Worm (Caenorhabditis elegans) whole organism, L3 larva: ENCODE results near the gene T21B6.3.
A peak's percentile ranks its signal among the peaks of the same experiment; 100 is the strongest.

Experiments used
- R02D3.7 ChIP-seq: fragments of 150-350 bp; optimal IDR thresholded peaks from 2 replicates; lab custom pipeline; 2014; ENCODE audit warnings: missing biosample characterization, missing genetic modification characterization
- ZK546.5 ChIP-seq: sonication (generic microtip); optimal IDR thresholded peaks from 2 replicates; lab custom pipeline; 2017; ENCODE audit warnings: missing biosample characterization, missing genetic modification characterization
- aly-2 ChIP-seq: fragments of 150-350 bp; optimal IDR thresholded peaks from 2 replicates; lab custom pipeline; 2014; ENCODE audit warnings: missing biosample characterization, missing genetic modification characterization
- ama-1 ChIP-seq: fragments of 150-350 bp; optimal IDR thresholded peaks from 2 replicates; lab custom pipeline; 2018
- ceh-16 ChIP-seq: sonication (generic microtip); optimal IDR thresholded peaks from 2 replicates; lab custom pipeline; 2017; ENCODE audit warnings: missing biosample characterization, missing genetic modification characterization
- ceh-28 ChIP-seq: fragments of 150-350 bp; optimal IDR thresholded peaks from 2 replicates; lab custom pipeline; 2014; ENCODE audit warnings: missing biosample characterization, missing genetic modification reagents, missing genetic modification characterization
- ceh-82 ChIP-seq: fragments of 150-350 bp; optimal IDR thresholded peaks from 2 replicates; lab custom pipeline; 2014; ENCODE audit warnings: missing biosample characterization, missing genetic modification characterization
- ceh-9 ChIP-seq: sonication (generic microtip); optimal IDR thresholded peaks from 2 replicates; lab custom pipeline; 2018; ENCODE audit warnings: missing biosample characterization, missing genetic modification characterization
- daf-12 ChIP-seq: fragments of 150-350 bp; optimal IDR thresholded peaks from 2 replicates; lab custom pipeline; 2014; ENCODE audit warnings: missing biosample characterization, missing genetic modification reagents, missing genetic modification characterization
- egl-27 ChIP-seq: sonication (generic microtip); optimal IDR thresholded peaks from 4 replicates; lab custom pipeline; 2017; ENCODE audit warnings: missing biosample characterization, missing genetic modification reagents, missing genetic modification characterization
- egl-5 ChIP-seq: fragments of 150-350 bp; optimal IDR thresholded peaks from 2 replicates; lab custom pipeline; 2017; ENCODE audit warnings: missing biosample characterization, missing genetic modification reagents, missing genetic modification characterization, inconsistent platforms
- elt-1 ChIP-seq: fragments of 150-350 bp; optimal IDR thresholded peaks from 2 replicates; lab custom pipeline; 2014; ENCODE audit warnings: missing biosample characterization, missing genetic modification characterization
- elt-2 ChIP-seq: sonication (generic microtip); optimal IDR thresholded peaks from 2 replicates; lab custom pipeline; 2016; ENCODE audit warnings: missing genetic modification reagents, mild to moderate bottlenecking, missing genetic modification characterization, missing compliant biosample characterization
- elt-3 ChIP-seq, 3 experiments: fragments of 150-350 bp in 1 of 3; sonication (generic microtip) in 2 of 3; optimal IDR thresholded peaks; 2 replicates in 2 of 3; 4 replicates in 1 of 3; lab custom pipeline; 2014 to 2017; ENCODE audit warnings: missing biosample characterization in 3 of 3, missing genetic modification characterization in 3 of 3
- eor-1 ChIP-seq, 2 experiments: fragments of 150-350 bp; optimal IDR thresholded peaks; 2 replicates each; lab custom pipeline; 2014 to 2018; ENCODE audit warnings: missing biosample characterization in 2 of 2, missing genetic modification characterization in 2 of 2
- fkh-2 ChIP-seq: fragments of 150-350 bp; optimal IDR thresholded peaks from 2 replicates; lab custom pipeline; 2014; ENCODE audit warnings: missing biosample characterization, missing genetic modification reagents, missing genetic modification characterization
- fos-1 ChIP-seq: fragments of 150-350 bp; optimal IDR thresholded peaks from 2 replicates; lab custom pipeline; 2014; ENCODE audit warnings: missing biosample characterization, missing genetic modification characterization
- hmg-11 ChIP-seq: sonication (generic microtip); optimal IDR thresholded peaks from 2 replicates; lab custom pipeline; 2016; ENCODE audit warnings: missing genetic modification characterization, missing compliant biosample characterization
- lin-15B ChIP-seq: fragments of 150-350 bp; optimal IDR thresholded peaks from 2 replicates; lab custom pipeline; 2014; ENCODE audit warnings: missing biosample characterization, missing genetic modification characterization
- lin-39 ChIP-seq: fragments of 150-350 bp; optimal IDR thresholded peaks from 2 replicates; lab custom pipeline; 2018; ENCODE audit warnings: missing biosample characterization, missing genetic modification reagents, missing genetic modification characterization
- lsy-12 ChIP-seq: sonication (generic microtip); optimal IDR thresholded peaks from 2 replicates; lab custom pipeline; 2016; ENCODE audit warnings: mild to moderate bottlenecking, missing genetic modification characterization, missing compliant biosample characterization
- mdl-1 ChIP-seq: fragments of 150-350 bp; optimal IDR thresholded peaks from 2 replicates; lab custom pipeline; 2014; ENCODE audit warnings: missing biosample characterization, missing genetic modification characterization
- mml-1 ChIP-seq: fragments of 150-350 bp; sonication (generic microtip); optimal IDR thresholded peaks from 3 replicates; lab custom pipeline; 2014; ENCODE audit warnings: missing biosample characterization, missing genetic modification characterization
- nhr-11 ChIP-seq: fragments of 150-350 bp; optimal IDR thresholded peaks from 2 replicates; lab custom pipeline; 2014; ENCODE audit warnings: missing biosample characterization, missing genetic modification characterization
- nhr-237 ChIP-seq: fragments of 150-350 bp; optimal IDR thresholded peaks from 2 replicates; lab custom pipeline; 2014; ENCODE audit warnings: missing biosample characterization, missing genetic modification characterization
- nhr-28 ChIP-seq: fragments of 150-350 bp; optimal IDR thresholded peaks from 2 replicates; lab custom pipeline; 2014; ENCODE audit warnings: missing biosample characterization, missing genetic modification characterization
- nhr-43 ChIP-seq: sonication (generic microtip); optimal IDR thresholded peaks from 2 replicates; lab custom pipeline; 2016; ENCODE audit warnings: mild to moderate bottlenecking, missing genetic modification characterization, missing compliant biosample characterization; ENCODE audit not compliant: poor library complexity, severe bottlenecking
- nhr-76 ChIP-seq: fragments of 150-350 bp; sonication (generic microtip); optimal IDR thresholded peaks from 5 replicates; lab custom pipeline; 2014; ENCODE audit warnings: missing biosample characterization, missing genetic modification characterization
- nhr-77 ChIP-seq: fragments of 150-350 bp; optimal IDR thresholded peaks from 2 replicates; lab custom pipeline; 2014; ENCODE audit warnings: missing biosample characterization, missing genetic modification characterization
- pha-4 ChIP-seq: fragments of 150-350 bp; optimal IDR thresholded peaks from 2 replicates; lab custom pipeline; 2014; ENCODE audit warnings: missing biosample characterization, missing genetic modification reagents, missing genetic modification characterization
- pqm-1 ChIP-seq: fragments of 150-350 bp; optimal IDR thresholded peaks from 2 replicates; lab custom pipeline; 2017; ENCODE audit warnings: missing biosample characterization, missing genetic modification characterization, inconsistent platforms
- snpc-4 ChIP-seq: fragments of 150-350 bp; optimal IDR thresholded peaks from 2 replicates; lab custom pipeline; 2014; ENCODE audit warnings: missing biosample characterization, missing genetic modification characterization
- tbx-2 ChIP-seq: sonication (generic microtip); optimal IDR thresholded peaks from 2 replicates; lab custom pipeline; 2016; ENCODE audit warnings: mild to moderate bottlenecking, missing genetic modification characterization, missing compliant biosample characterization
- unc-39 ChIP-seq: sonication (generic microtip); optimal IDR thresholded peaks from 4 replicates; lab custom pipeline; 2017; ENCODE audit warnings: missing biosample characterization, missing genetic modification characterization
- unc-62 ChIP-seq: fragments of 150-350 bp; sonication (generic microtip); optimal IDR thresholded peaks from 4 replicates; lab custom pipeline; 2014; ENCODE audit warnings: missing biosample characterization, missing genetic modification reagents, missing genetic modification characterization
- zag-1 ChIP-seq: fragments of 150-350 bp; optimal IDR thresholded peaks from 2 replicates; lab custom pipeline; 2014; ENCODE audit warnings: missing biosample characterization, missing genetic modification characterization

Gene T21B6.3

DNA sequence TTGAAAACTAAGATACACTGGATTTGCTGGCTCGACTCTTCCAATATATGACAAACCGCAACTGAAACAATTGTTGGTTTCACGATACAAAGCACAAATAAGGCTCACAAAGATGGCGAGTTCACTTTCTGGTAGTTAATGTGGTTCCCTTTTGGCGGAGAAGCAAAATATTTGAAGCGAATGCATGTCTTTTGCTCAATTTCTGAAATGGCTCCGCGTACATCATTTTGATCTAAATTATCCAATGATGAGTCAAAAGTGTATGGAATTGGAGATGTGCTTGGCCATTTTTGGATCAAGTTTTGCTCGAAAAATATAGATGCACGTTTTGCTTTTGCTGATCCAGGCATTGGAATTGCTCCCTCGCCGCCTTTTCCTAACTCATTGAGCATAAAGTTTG, 13.0 kb upstream of the T21B6.3 start:
- no peak for TF ChIP-seq aly-2
- TF ChIP-seq nhr-43: no peak
- TF ChIP-seq hmg-11 (tag; lab: Kevin White, UChicago): no peak
- TF ChIP-seq elt-2 (tag; lab: Kevin White, UChicago): no peak
- TF ChIP-seq nhr-11 (tag; lab: Kevin White, UChicago): no peak
- no peak for TF ChIP-seq egl-27 (tag; lab: Kevin White, UChicago)
- TF ChIP-seq lin-39: no peak
- TF ChIP-seq tbx-2 (tag; lab: Kevin White, UChicago): no peak
- TF ChIP-seq elt-1 (tag; lab: Kevin White, UChicago): no peak
- TF ChIP-seq eor-1 (tag; optimal IDR thresholded peaks at IDR 0.05; lab: Kevin White, UChicago): no peak
- no peak for TF ChIP-seq fkh-2 (tag; lab: Kevin White, UChicago)
- TF ChIP-seq egl-5 (tag; lab: Kevin White, UChicago): no peak
- TF ChIP-seq ceh-28: no peak
- TF ChIP-seq ceh-82 (tag; lab: Kevin White, UChicago): no peak
- TF ChIP-seq elt-3 (tag; optimal IDR thresholded peaks at IDR 0.05; lab: Kevin White, UChicago): no peak
- no peak for TF ChIP-seq mml-1 (tag; lab: Kevin White, UChicago)
- TF ChIP-seq ceh-16 (tag; lab: Kevin White, UChicago): no peak
- TF ChIP-seq nhr-77 (tag; lab: Kevin White, UChicago): no peak
- TF ChIP-seq lin-15B: no peak
- TF ChIP-seq pha-4: no peak

DNA sequence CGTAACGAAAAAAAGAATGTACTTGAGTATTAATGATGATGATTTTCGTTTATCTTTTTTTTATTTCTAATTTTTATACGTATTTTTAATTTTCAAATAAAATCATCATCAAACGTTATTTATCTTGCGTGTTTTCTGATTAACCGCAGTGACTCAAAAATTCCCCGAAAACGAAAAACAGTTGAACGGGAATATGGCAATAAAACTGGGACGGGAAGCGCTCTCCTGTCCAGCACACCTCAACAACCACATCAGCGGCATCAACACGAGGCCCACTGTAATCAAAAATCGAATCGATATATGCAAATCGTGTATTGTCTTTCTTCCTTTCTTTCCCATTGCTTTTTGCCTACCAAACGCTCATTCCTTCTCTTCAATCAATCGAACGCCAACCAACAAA, 10.4 kb upstream of the T21B6.3 start, which contains the start of gene K09C8.2:
TSS of gene K09C8.2 (plus strand) at position 301 of the 400 bp plus-strand sequence.
- no peak for TF ChIP-seq eor-1 (tag; optimal IDR thresholded peaks at IDR 0.05; lab: Kevin White, UChicago)
- no peak for TF ChIP-seq mml-1 (tag; lab: Kevin White, UChicago)
- no peak for TF ChIP-seq nhr-77 (tag; lab: Kevin White, UChicago)
- no peak for TF ChIP-seq unc-62 (GFP tag; lab: Kevin White, UChicago)
- TF ChIP-seq snpc-4 (tag; lab: Kevin White, UChicago): no peak
- no peak for TF ChIP-seq daf-12 (tag; lab: Kevin White, UChicago)
- TF ChIP-seq mdl-1: no peak
- TF ChIP-seq lsy-12 (tag; lab: Kevin White, UChicago): no peak
- TF ChIP-seq lin-39: no peak
- no peak for TF ChIP-seq nhr-237 (tag; lab: Kevin White, UChicago)
- no peak for TF ChIP-seq unc-39 (tag; lab: Kevin White, UChicago)
- no peak for TF ChIP-seq ceh-28
- TF ChIP-seq nhr-43: no peak
- TF ChIP-seq nhr-76 (tag; lab: Kevin White, UChicago): no peak
- TF ChIP-seq aly-2: no peak
- no peak for TF ChIP-seq elt-1 (tag; lab: Kevin White, UChicago)
- no peak for TF ChIP-seq pqm-1 (tag; lab: Kevin White, UChicago)
- TF ChIP-seq zag-1: no peak
- no peak for TF ChIP-seq R02D3.7 (tag; lab: Kevin White, UChicago)

DNA sequence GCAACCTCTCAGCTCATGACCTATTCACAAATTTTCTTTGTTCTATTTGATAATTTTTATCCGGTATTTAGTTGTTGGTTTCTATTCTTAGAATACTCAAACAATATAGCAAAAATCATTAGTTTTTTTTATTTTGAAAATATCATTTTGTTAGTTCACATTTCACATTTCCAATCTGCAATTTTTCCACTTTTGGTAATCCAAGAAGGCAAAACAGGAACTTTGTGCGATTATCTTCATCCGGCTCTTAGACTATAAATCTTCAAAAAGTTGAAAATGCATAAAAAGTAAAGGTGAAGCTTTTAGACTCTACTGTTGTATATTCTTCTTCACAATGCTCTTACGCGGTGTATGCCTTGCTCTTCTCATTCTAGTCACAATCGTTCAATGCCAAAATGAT, 9.7 kb upstream of the T21B6.3 start, which contains the start of gene nlp-19:
TSS of gene nlp-19 (plus strand) at position 301 of the 400 bp plus-strand sequence.
- TF ChIP-seq nhr-28 (tag; lab: Kevin White, UChicago) (no peak), ceh-9 (tag; lab: Kevin White, UChicago) (no peak), pqm-1 (tag; lab: Kevin White, UChicago) (no peak), nhr-76 (tag; lab: Kevin White, UChicago) (no peak), ZK546.5 (no peak)

DNA sequence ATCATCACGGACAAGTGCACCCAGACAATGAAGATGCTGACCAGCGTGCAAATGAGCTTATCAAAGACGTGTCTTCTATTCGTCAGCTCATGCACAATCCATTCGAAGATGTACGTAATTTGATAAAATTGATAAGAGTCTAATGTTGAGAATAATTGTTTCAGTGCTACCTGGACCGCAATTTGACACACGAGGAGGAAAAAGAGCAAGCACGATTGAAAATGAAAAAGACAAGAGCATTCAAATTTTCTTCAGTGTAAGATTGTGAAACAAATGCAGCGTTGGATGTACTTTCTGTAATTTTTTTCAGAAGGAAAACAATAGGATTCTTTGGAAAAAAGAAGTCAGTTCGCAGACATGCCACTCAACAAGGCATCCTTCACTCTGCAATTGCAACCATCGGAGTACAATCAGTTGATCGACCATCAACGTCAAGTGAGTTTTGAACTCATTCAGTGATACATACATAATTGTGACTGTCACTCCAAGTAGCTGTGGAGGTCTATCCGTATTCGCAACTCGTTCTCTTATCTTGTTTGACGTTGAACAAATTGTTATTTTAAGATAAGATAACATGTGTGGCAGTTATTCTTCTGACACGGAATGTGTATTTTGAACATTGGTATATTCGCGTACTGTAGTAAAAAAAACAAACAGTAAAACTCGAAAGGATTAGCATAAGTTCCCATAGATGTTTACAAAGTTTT, 8.4 kb upstream of the T21B6.3 start:
- TF ChIP-seq nhr-11 (tag; lab: Kevin White, UChicago): no peak
- no peak for TF ChIP-seq lin-39
- no peak for TF ChIP-seq fos-1 (tag; lab: Kevin White, UChicago)
- TF ChIP-seq nhr-28 (tag; lab: Kevin White, UChicago): no peak
- TF ChIP-seq lin-15B: no peak
- TF ChIP-seq ama-1 (lab: Kevin White, UChicago): no peak
- no peak for TF ChIP-seq aly-2
- TF ChIP-seq nhr-43: no peak
- TF ChIP-seq pqm-1 (tag; lab: Kevin White, UChicago): peak; percentile 32
- no peak for TF ChIP-seq ceh-9 (tag; lab: Kevin White, UChicago)
- TF ChIP-seq elt-2 (tag; lab: Kevin White, UChicago): peak; percentile 45
- TF ChIP-seq ZK546.5: no peak
- TF ChIP-seq, all 47 proteins: peak for 2
